Worm (Caenorhabditis elegans) whole organism, midembryonic: ENCODE measurements around the gene gcy-9.

ENCODE experiments used
- T22C8.4 ChIP-seq: fragments of 200-800 bp; sonication (Bioruptor generic); IDR thresholded peaks from 2 replicates; pipeline ENCODE4 v1.3.6; 2022; ENCODE audit warnings: missing genetic modification characterization, missing compliant biosample characterization
- flt-1 ChIP-seq: fragments of 200-800 bp; sonication (Bioruptor generic); IDR thresholded peaks from 2 replicates; pipeline ENCODE4 v1.3.6; 2022; ENCODE audit warnings: missing genetic modification characterization, missing compliant biosample characterization
- klf-2 ChIP-seq: fragments of 200-800 bp; sonication (Bioruptor generic); conservative IDR thresholded peaks from 2 replicates; pipeline ENCODE4 v1.3.6; 2022; ENCODE audit warnings: missing genetic modification reagents, missing genetic modification characterization, missing compliant biosample characterization
- med-1 ChIP-seq: sonication (generic microtip); optimal IDR thresholded peaks from 2 replicates; lab custom pipeline; 2017; ENCODE audit warnings: missing genetic modification characterization, mild to moderate bottlenecking, missing compliant biosample characterization, antibody characterized with exemption, missing genetic modification reagents; ENCODE audit not compliant: insufficient read depth
- tab-1 ChIP-seq: fragments of 200-800 bp; sonication (Bioruptor generic); IDR thresholded peaks from 2 replicates; pipeline ENCODE4 v1.3.6; 2022; ENCODE audit warnings: missing genetic modification characterization, missing compliant biosample characterization
- ztf-29 ChIP-seq: fragments of 200-800 bp; sonication (Bioruptor generic); IDR thresholded peaks from 2 replicates; pipeline ENCODE4 v1.3.6; 2022; ENCODE audit warnings: missing genetic modification reagents, missing genetic modification characterization, missing compliant biosample characterization

DNA sequence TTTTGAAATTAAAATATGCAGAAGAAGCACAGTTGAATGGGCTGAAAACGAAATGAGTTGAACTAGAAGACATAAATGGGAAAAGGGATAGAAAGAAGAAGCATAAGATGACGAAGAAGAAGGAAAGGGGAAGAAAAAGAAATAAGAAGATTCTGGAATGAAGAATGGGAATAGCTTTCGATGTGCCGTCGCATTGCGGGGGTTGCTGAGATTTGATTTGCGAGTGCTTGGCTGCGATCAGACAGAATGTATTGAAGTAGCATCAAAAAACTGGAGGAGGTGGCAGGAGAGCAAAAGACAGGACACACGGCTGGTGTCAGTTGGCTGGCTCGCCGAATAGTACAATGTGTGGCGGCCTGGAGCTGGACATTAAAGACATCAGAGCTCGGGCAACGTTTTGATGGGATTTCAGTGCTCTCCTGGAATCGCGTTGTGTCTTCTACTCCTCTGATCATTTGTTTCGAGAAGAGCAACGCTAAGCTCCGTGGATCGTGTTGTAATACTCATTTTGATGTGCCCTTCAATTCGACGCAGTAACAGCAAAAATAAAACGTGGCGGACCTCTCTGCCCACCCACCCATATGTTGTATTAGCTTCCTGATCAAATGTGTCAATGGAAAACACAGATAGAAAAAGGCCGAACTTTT, 41.6 kb upstream of the gcy-9 start:
- no peak for TF ChIP-seq flt-1 (GFP tag; lab: Robert Waterston, UW)
- TF ChIP-seq tab-1 (GFP tag; lab: Robert Waterston, UW) = no peak
- no peak for TF ChIP-seq ztf-29 (GFP tag; lab: Robert Waterston, UW)
- no peak for TF ChIP-seq T22C8.4 (GFP tag; lab: Robert Waterston, UW)
- no peak for TF ChIP-seq klf-2 (GFP tag; lab: Robert Waterston, UW)
- TF ChIP-seq med-1 (GFP tag; lab: Kevin White, UChicago) = no peak
